Fruit fly (Drosophila melanogaster) whole organism, prepupa: ENCODE data around the gene CG9147.
A peak's percentile ranks its signal among the peaks of the same experiment; 100 is the strongest.

Source experiments
- CG10631 ChIP-seq: fragments of 200-800 bp; sonication (Bioruptor generic); optimal IDR thresholded peaks from 2 replicates; lab custom pipeline; 2016; ENCODE audit warnings: missing biosample characterization, missing genetic modification characterization
- CG11762 ChIP-seq: fragments of 200-800 bp; sonication (Bioruptor generic); optimal IDR thresholded peaks from 3 replicates; lab custom pipeline; 2016; ENCODE audit warnings: missing biosample characterization, missing genetic modification characterization; ENCODE audit not compliant: insufficient read depth
- CG15336 ChIP-seq: fragments of 200-800 bp; sonication (Bioruptor generic); IDR thresholded peaks from 2 replicates; pipeline ENCODE4 v1.3.6; 2022; ENCODE audit warnings: missing biosample characterization, missing genetic modification characterization
- CG1621 ChIP-seq: fragments of 200-800 bp; sonication (Bioruptor generic); optimal IDR thresholded peaks from 3 replicates; lab custom pipeline; 2018; ENCODE audit warnings: missing biosample characterization, mild to moderate bottlenecking, missing genetic modification characterization
- CG16779 ChIP-seq: fragments of 200-800 bp; sonication (Bioruptor generic); optimal IDR thresholded peaks from 3 replicates; lab custom pipeline; 2017; ENCODE audit warnings: missing biosample characterization, mild to moderate bottlenecking, missing genetic modification characterization
- CG34406 ChIP-seq: fragments of 200-800 bp; sonication (Bioruptor generic); optimal IDR thresholded peaks from 3 replicates; lab custom pipeline; 2016; ENCODE audit warnings: missing biosample characterization, missing genetic modification characterization
- CG3919 ChIP-seq: fragments of 200-800 bp; sonication (Bioruptor generic); optimal IDR thresholded peaks from 3 replicates; lab custom pipeline; 2016; ENCODE audit warnings: missing biosample characterization, missing genetic modification characterization
- CG4318 ChIP-seq: fragments of 200-800 bp; sonication (Bioruptor generic); optimal IDR thresholded peaks from 3 replicates; lab custom pipeline; 2017; ENCODE audit warnings: missing biosample characterization, mild to moderate bottlenecking, missing genetic modification characterization
- CG6163 ChIP-seq: fragments of 200-800 bp; sonication (Bioruptor generic); IDR thresholded peaks from 3 replicates; pipeline ENCODE4 v1.3.6; 2022; ENCODE audit warnings: missing biosample characterization, missing genetic modification characterization
- CG6276 ChIP-seq: fragments of 200-800 bp; sonication (Bioruptor generic); optimal IDR thresholded peaks from 2 replicates; lab custom pipeline; 2017; ENCODE audit warnings: missing biosample characterization, mild to moderate bottlenecking, missing genetic modification characterization
- CG7368 ChIP-seq: fragments of 200-800 bp; sonication (Bioruptor generic); optimal IDR thresholded peaks from 3 replicates; lab custom pipeline; 2016; ENCODE audit warnings: missing biosample characterization, missing genetic modification characterization
- CG8119 ChIP-seq: fragments of 200-800 bp; sonication (Bioruptor generic); IDR thresholded peaks from 3 replicates; pipeline ENCODE4 v1.3.6; 2022; ENCODE audit warnings: missing biosample characterization, missing genetic modification characterization
- CG8319 ChIP-seq: fragments of 200-800 bp; sonication (Bioruptor generic); optimal IDR thresholded peaks from 3 replicates; lab custom pipeline; 2016; ENCODE audit warnings: missing biosample characterization, missing genetic modification characterization
- CG8632 ChIP-seq: fragments of 200-800 bp; sonication (Bioruptor generic); optimal IDR thresholded peaks from 3 replicates; lab custom pipeline; 2016; ENCODE audit warnings: missing biosample characterization, missing genetic modification characterization
- CG9139 ChIP-seq: fragments of 200-800 bp; sonication (Bioruptor generic); optimal IDR thresholded peaks from 3 replicates; lab custom pipeline; 2017; ENCODE audit warnings: missing biosample characterization, mild to moderate bottlenecking, missing genetic modification characterization
- Eip75B ChIP-seq: fragments of 200-800 bp; sonication (Bioruptor generic); optimal IDR thresholded peaks from 3 replicates; lab custom pipeline; 2016; ENCODE audit warnings: missing biosample characterization, missing genetic modification characterization
- Eip93F ChIP-seq: fragments of 200-800 bp; sonication (Bioruptor generic); optimal IDR thresholded peaks from 2 replicates; lab custom pipeline; 2016; ENCODE audit warnings: missing biosample characterization, mild to moderate bottlenecking, missing genetic modification characterization
- Ets21C ChIP-seq: fragments of 200-800 bp; sonication (Bioruptor generic); optimal IDR thresholded peaks from 3 replicates; lab custom pipeline; 2016; ENCODE audit warnings: missing biosample characterization, missing genetic modification characterization
- Ets96B ChIP-seq: fragments of 200-800 bp; optimal IDR thresholded peaks from 2 replicates; lab custom pipeline; 2019; ENCODE audit warnings: missing biosample characterization, mild to moderate bottlenecking, missing genetic modification characterization, moderate library complexity
- Gug ChIP-seq: fragments of 200-800 bp; sonication (Bioruptor generic); IDR thresholded peaks from 2 replicates; pipeline ENCODE4 v1.3.6; 2022; ENCODE audit warnings: missing biosample characterization, missing genetic modification characterization
- Hr38 ChIP-seq: sonication (Bioruptor generic); optimal IDR thresholded peaks from 2 replicates; lab custom pipeline; 2016; ENCODE audit warnings: missing biosample characterization, missing genetic modification characterization
- Hr39 ChIP-seq: fragments of 200-800 bp; sonication (Bioruptor generic); optimal IDR thresholded peaks from 2 replicates; lab custom pipeline; 2016; ENCODE audit warnings: missing biosample characterization, missing genetic modification characterization
- Lpt ChIP-seq: fragments of 200-800 bp; sonication (Bioruptor generic); optimal IDR thresholded peaks from 3 replicates; lab custom pipeline; 2016; ENCODE audit warnings: missing biosample characterization, missing genetic modification characterization
- Smox ChIP-seq: fragments of 200-800 bp; sonication (Bioruptor generic); optimal IDR thresholded peaks from 3 replicates; lab custom pipeline; 2016; ENCODE audit warnings: missing biosample characterization, missing genetic modification characterization
- Sox102F ChIP-seq: fragments of 200-800 bp; sonication (Bioruptor generic); optimal IDR thresholded peaks from 2 replicates; lab custom pipeline; 2016; ENCODE audit warnings: missing biosample characterization, mild to moderate bottlenecking, missing genetic modification characterization
- Sox14 ChIP-seq: fragments of 200-800 bp; sonication (Bioruptor generic); optimal IDR thresholded peaks from 3 replicates; lab custom pipeline; 2016; ENCODE audit warnings: missing biosample characterization, missing genetic modification characterization
- Sox15 ChIP-seq: fragments of 200-800 bp; sonication (Bioruptor generic); optimal IDR thresholded peaks from 3 replicates; lab custom pipeline; 2016; ENCODE audit warnings: missing biosample characterization, missing genetic modification characterization
- cyc ChIP-seq: fragments of 200-800 bp; sonication (Bioruptor generic); optimal IDR thresholded peaks from 3 replicates; lab custom pipeline; 2016; ENCODE audit warnings: missing biosample characterization, missing genetic modification characterization
- dac ChIP-seq: fragments of 200-800 bp; sonication (Bioruptor generic); optimal IDR thresholded peaks from 2 replicates; lab custom pipeline; 2017; ENCODE audit warnings: missing biosample characterization, mild to moderate bottlenecking, missing genetic modification characterization
- eg ChIP-seq: fragments of 200-800 bp; sonication (Bioruptor generic); IDR thresholded peaks from 3 replicates; pipeline ENCODE4 v1.3.6; 2022; ENCODE audit warnings: missing biosample characterization, missing genetic modification characterization
- esn ChIP-seq: fragments of 200-800 bp; sonication (Bioruptor generic); optimal IDR thresholded peaks from 2 replicates; lab custom pipeline; 2016; ENCODE audit warnings: missing biosample characterization, mild to moderate bottlenecking, missing genetic modification characterization, moderate library complexity
- fd85E ChIP-seq: fragments of 200-800 bp; sonication (Bioruptor generic); optimal IDR thresholded peaks from 3 replicates; lab custom pipeline; 2016; ENCODE audit warnings: missing biosample characterization, missing genetic modification characterization
- fkh ChIP-seq: fragments of 200-800 bp; sonication (Bioruptor generic); optimal IDR thresholded peaks from 3 replicates; lab custom pipeline; 2017; ENCODE audit warnings: missing biosample characterization, mild to moderate bottlenecking, missing genetic modification characterization, moderate library complexity
- net ChIP-seq: fragments of 200-800 bp; sonication (Bioruptor generic); optimal IDR thresholded peaks from 3 replicates; lab custom pipeline; 2016; ENCODE audit warnings: missing biosample characterization, missing genetic modification characterization
- spab ChIP-seq: fragments of 200-800 bp; sonication (Bioruptor generic); optimal IDR thresholded peaks from 2 replicates; lab custom pipeline; 2017; ENCODE audit warnings: missing biosample characterization, mild to moderate bottlenecking, missing genetic modification characterization, missing genetic modification reagents
- ss ChIP-seq, 2 experiments: fragments of 200-800 bp; sonication (Bioruptor generic); optimal IDR thresholded peaks; 2 replicates in 1 of 2; 3 replicates in 1 of 2; lab custom pipeline; 2017 to 2018; ENCODE audit warnings: mild to moderate bottlenecking in 2 of 2, missing biosample characterization in 2 of 2, missing genetic modification characterization in 2 of 2, moderate library complexity in 1 of 2
- topi ChIP-seq: fragments of 200-800 bp; sonication (Bioruptor generic); optimal IDR thresholded peaks from 3 replicates; lab custom pipeline; 2016; ENCODE audit warnings: missing biosample characterization, missing genetic modification characterization
- vri ChIP-seq: fragments of 200-800 bp; sonication (Bioruptor generic); optimal IDR thresholded peaks from 3 replicates; lab custom pipeline; 2016; ENCODE audit warnings: missing biosample characterization, mild to moderate bottlenecking, missing genetic modification characterization

CG9147 gene

DNA sequence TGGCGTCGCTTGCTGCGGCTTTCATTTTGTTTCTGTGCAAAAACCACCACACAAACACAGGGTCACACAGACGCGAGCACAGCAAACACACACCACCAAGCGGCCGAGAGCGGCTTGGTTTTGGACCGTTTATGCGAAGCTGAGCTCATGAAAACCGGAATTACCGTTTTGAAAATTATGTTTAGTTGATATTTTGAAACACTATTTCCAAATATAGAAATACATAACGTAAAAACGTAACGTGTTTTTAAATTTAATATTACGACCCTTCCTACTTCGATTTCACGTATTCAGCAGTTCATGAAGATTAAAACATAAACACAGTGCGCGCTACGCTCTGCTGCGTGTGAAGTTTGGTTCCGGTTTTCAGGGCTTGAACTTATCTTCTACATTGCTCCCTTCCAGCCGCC lies 14.6 kb upstream of the CG9147 start (continued):
- peak; percentile 97 for TF ChIP-seq eg
- peak; percentile 94 for TF ChIP-seq CG1621 (tag; lab: Kevin White, UChicago)
- peak; percentile 91 for TF ChIP-seq CG10631 (GFP tag; lab: Kevin White, UChicago)
- peak; percentile 93 for TF ChIP-seq Hr39
- TF ChIP-seq CG34406: peak; percentile 96
- peak; percentile 93 for TF ChIP-seq cyc (GFP tag; lab: Kevin White, UChicago)
- TF ChIP-seq CG8319: peak; percentile 88
- TF ChIP-seq Smox (GFP tag; lab: Kevin White, UChicago): peak; percentile 96
- peak; percentile 94 for TF ChIP-seq CG16779 (tag; lab: Kevin White, UChicago)
- TF ChIP-seq Eip93F (GFP tag; lab: Kevin White, UChicago): peak; percentile 94
- TF ChIP-seq esn: peak; percentile 98
- peak; percentile 97 for TF ChIP-seq Eip75B (GFP tag; lab: Kevin White, UChicago)
- peak; percentile 82 for TF ChIP-seq Sox15
- peak; percentile 94 for TF ChIP-seq CG8632 (GFP tag; lab: Kevin White, UChicago)
- peak; percentile 95 for TF ChIP-seq CG6276 (GFP tag; lab: Kevin White, UChicago)
- TF ChIP-seq CG6163 (GFP tag; lab: Robert Waterston, UW): peak; percentile 98
- TF ChIP-seq CG4318 (GFP tag; lab: Kevin White, UChicago): no peak
- TF ChIP-seq vri (GFP tag; lab: Kevin White, UChicago): peak; percentile 96
- peak; percentile 86 for TF ChIP-seq fd85E (GFP tag; lab: Kevin White, UChicago)
- TF ChIP-seq Lpt (GFP tag; lab: Kevin White, UChicago): peak; percentile 92
- peak; percentile 96 for TF ChIP-seq Sox14
- no peak for TF ChIP-seq fkh
- peak; percentile 98 for TF ChIP-seq net (GFP tag; lab: Kevin White, UChicago)
- TF ChIP-seq dac (GFP tag; lab: Kevin White, UChicago): peak; percentile 92
- TF ChIP-seq Hr38 (GFP tag; lab: Kevin White, UChicago): no peak
- peak; percentile 94 for TF ChIP-seq CG9139 (GFP tag; lab: Kevin White, UChicago)
- TF ChIP-seq CG7368 (GFP tag; lab: Kevin White, UChicago): peak; percentile 93

DNA sequence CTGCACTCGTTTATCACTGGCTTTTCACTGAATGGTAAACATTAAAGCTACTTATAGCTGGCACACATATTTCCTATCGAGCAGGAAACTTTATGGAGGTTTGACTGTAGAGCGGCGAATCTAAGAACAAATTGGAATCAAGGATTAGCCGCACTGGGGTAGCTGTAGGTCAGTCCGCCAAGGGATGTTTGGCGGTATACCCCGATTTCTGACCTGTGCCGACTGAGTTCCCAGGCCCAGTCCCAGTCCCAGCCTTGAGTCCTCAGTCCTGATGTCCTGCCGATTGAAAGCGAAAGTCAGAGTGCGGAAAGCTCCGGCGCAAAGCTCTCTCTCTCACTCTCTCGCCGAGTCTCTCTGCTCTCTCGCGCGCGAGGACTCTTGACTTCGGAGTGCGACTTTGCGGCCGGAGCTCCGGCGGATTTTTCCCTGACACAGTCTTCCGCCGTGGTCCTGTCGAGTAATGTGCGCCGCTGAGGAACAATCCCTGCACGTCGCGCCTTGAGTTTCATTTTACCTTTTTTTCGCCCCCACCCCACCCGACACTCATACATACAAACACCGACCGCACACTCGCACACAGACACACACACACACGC lies 11.8 kb upstream of the CG9147 start, which contains the start of gene CG13995:
Gene CG13995 (plus strand): TSS at position 429 of the 596 bp plus-strand sequence.
- TF ChIP-seq CG7368 (GFP tag; lab: Kevin White, UChicago): no peak
- no peak for TF ChIP-seq CG16779 (tag; lab: Kevin White, UChicago)
- TF ChIP-seq Hr38 (GFP tag; lab: Kevin White, UChicago): no peak
- TF ChIP-seq ss (GFP tag; optimal IDR thresholded peaks at IDR 0.05; lab: Kevin White, UChicago): peak; percentile 8 to 19
- TF ChIP-seq CG1621 (tag; lab: Kevin White, UChicago): peak; percentile 53
- TF ChIP-seq CG15336: 0 out of 2 replicates have a peak, but pooled peaks have one; percentile 20
- TF ChIP-seq spab (GFP tag; lab: Kevin White, UChicago): no peak
- no peak for TF ChIP-seq Gug (GFP tag; lab: Robert Waterston, UW)
- TF ChIP-seq Sox15: no peak
- no peak for TF ChIP-seq Ets96B
- no peak for TF ChIP-seq esn
- TF ChIP-seq, all 60 proteins: peak for 3

DNA sequence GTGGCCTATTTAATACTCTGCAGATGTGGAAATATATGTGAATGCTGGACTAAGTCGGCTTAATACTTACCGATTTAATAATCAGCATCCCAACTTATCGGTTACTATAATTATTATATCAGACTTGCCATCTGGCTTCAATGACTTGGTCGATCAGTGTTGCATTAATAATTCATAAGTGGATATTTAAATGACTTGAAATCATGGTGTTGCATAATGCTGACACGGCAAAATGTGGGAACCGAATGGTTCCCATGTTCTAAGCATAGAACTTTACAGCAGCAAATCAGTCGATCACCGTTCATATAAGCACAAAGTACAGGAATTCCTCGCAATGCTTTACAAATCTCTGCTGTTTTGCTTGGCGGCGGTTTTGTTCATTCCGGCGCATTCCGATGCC lies 5.6 kb upstream of the CG9147 start, which contains the start of gene CG34180:
Gene CG34180 (plus strand): TSS at position 301 of the 400 bp plus-strand sequence.
- no peak for TF ChIP-seq topi (GFP tag; lab: Kevin White, UChicago)
- no peak for TF ChIP-seq Ets21C (GFP tag; lab: Kevin White, UChicago)
- TF ChIP-seq Sox102F (GFP tag; lab: Kevin White, UChicago): no peak
- no peak for TF ChIP-seq Hr38 (GFP tag; lab: Kevin White, UChicago)
- no peak for TF ChIP-seq CG3919
- no peak for TF ChIP-seq CG11762 (GFP tag; lab: Kevin White, UChicago)
- TF ChIP-seq fd85E (GFP tag; lab: Kevin White, UChicago): no peak
- no peak for TF ChIP-seq Hr39
- TF ChIP-seq CG34406: no peak
- no peak for TF ChIP-seq CG8119 (GFP tag; lab: Robert Waterston, UW)
